Fruit fly (Drosophila melanogaster) whole organism, embryonic: Measurements from ENCODE around the gene CG43338.

Source experiments
- Aef1 ChIP-seq: fragments of 200-800 bp; sonication (Bioruptor generic); IDR thresholded peaks from 3 replicates; pipeline ENCODE4 v1.3.6; 2022; ENCODE audit warnings: missing biosample characterization, missing genetic modification characterization
- BEAF-32 ChIP-seq: fragments of 200-800 bp; sonication (Bioruptor generic); optimal IDR thresholded peaks from 3 replicates; lab custom pipeline; 2017; ENCODE audit warnings: missing biosample characterization, missing genetic modification characterization, mild to moderate bottlenecking, moderate library complexity, missing genetic modification reagents
- CG10366 ChIP-seq: fragments of 200-800 bp; sonication (Bioruptor generic); IDR thresholded peaks from 2 replicates; pipeline ENCODE4 v1.3.6; 2022; ENCODE audit warnings: missing biosample characterization, missing genetic modification characterization
- CG11085 ChIP-seq: fragments of 200-800 bp; sonication (Bioruptor generic); IDR thresholded peaks from 2 replicates; pipeline ENCODE4 v1.3.6; 2022; ENCODE audit warnings: missing biosample characterization, missing genetic modification characterization
- CG11560 ChIP-seq: fragments of 200-800 bp; sonication (Bioruptor generic); IDR thresholded peaks from 3 replicates; pipeline ENCODE4 v1.3.6; 2022; ENCODE audit warnings: missing biosample characterization, missing genetic modification characterization
- CG12236 ChIP-seq: fragments of 200-800 bp; sonication (Bioruptor generic); optimal IDR thresholded peaks from 2 replicates; lab custom pipeline; 2016; ENCODE audit warnings: missing biosample characterization, missing genetic modification characterization
- CG13287 ChIP-seq: fragments of 200-800 bp; sonication (Bioruptor generic); IDR thresholded peaks from 2 replicates; pipeline ENCODE4 v1.3.6; 2022; ENCODE audit warnings: missing biosample characterization, missing genetic modification characterization; ENCODE audit not compliant: partially characterized antibody
- CG14667 ChIP-seq: fragments of 200-800 bp; sonication (Bioruptor generic); IDR thresholded peaks from 2 replicates; pipeline ENCODE4 v1.3.6; 2022; ENCODE audit warnings: missing biosample characterization, missing genetic modification characterization
- CG16815 ChIP-seq: fragments of 200-800 bp; sonication (Bioruptor generic); optimal IDR thresholded peaks from 3 replicates; lab custom pipeline; 2017; ENCODE audit warnings: missing biosample characterization, mild to moderate bottlenecking, missing genetic modification characterization
- CG17912 ChIP-seq: fragments of 200-800 bp; sonication (Bioruptor generic); optimal IDR thresholded peaks from 2 replicates; lab custom pipeline; 2018; ENCODE audit warnings: missing biosample characterization, mild to moderate bottlenecking, missing genetic modification characterization
- CG18262 ChIP-seq: fragments of 200-800 bp; optimal IDR thresholded peaks from 3 replicates; lab custom pipeline; 2019; ENCODE audit warnings: missing biosample characterization, mild to moderate bottlenecking, missing genetic modification characterization, moderate library complexity
- CG2116 ChIP-seq: fragments of 200-800 bp; sonication (Bioruptor generic); optimal IDR thresholded peaks from 3 replicates; lab custom pipeline; 2018; ENCODE audit warnings: missing biosample characterization, mild to moderate bottlenecking, missing genetic modification characterization
- CG33557 ChIP-seq: fragments of 200-800 bp; sonication (Bioruptor generic); optimal IDR thresholded peaks from 2 replicates; lab custom pipeline; 2019; ENCODE audit warnings: missing biosample characterization, mild to moderate bottlenecking, missing genetic modification characterization, moderate library complexity
- CG3407 ChIP-seq: fragments of 200-800 bp; sonication (Bioruptor generic); optimal IDR thresholded peaks from 2 replicates; lab custom pipeline; 2018; ENCODE audit warnings: missing biosample characterization, mild to moderate bottlenecking, missing genetic modification characterization
- CG3838 ChIP-seq: fragments of 200-800 bp; sonication (Bioruptor generic); optimal IDR thresholded peaks from 3 replicates; lab custom pipeline; 2016; ENCODE audit warnings: missing biosample characterization, missing genetic modification characterization
- CG43689 ChIP-seq: fragments of 200-800 bp; sonication (Bioruptor generic); IDR thresholded peaks from 2 replicates; pipeline ENCODE4 v1.3.6; 2022; ENCODE audit warnings: missing biosample characterization, missing genetic modification characterization
- CG7786 ChIP-seq: fragments of 200-800 bp; sonication (Bioruptor generic); optimal IDR thresholded peaks from 2 replicates; lab custom pipeline; 2016; ENCODE audit warnings: missing biosample characterization, missing genetic modification characterization
- Camta ChIP-seq: fragments of 200-800 bp; sonication (Bioruptor generic); optimal IDR thresholded peaks from 2 replicates; lab custom pipeline; 2016; ENCODE audit warnings: missing biosample characterization, missing genetic modification characterization
- D ChIP-seq, 2 experiments: fragments of 200-800 bp in 1 of 2; fragments of >200 bp in 1 of 2; sonication (Bioruptor generic) in 1 of 2; optimal IDR thresholded peaks; 2 replicates in 1 of 2; 3 replicates in 1 of 2; lab custom pipeline; 2017; ENCODE audit warnings: mild to moderate bottlenecking in 1 of 2, missing biosample characterization in 1 of 2, missing genetic modification characterization in 1 of 2, missing genetic modification reagents in 1 of 2
- Drgx ChIP-seq: fragments of 200-800 bp; sonication (Bioruptor generic); IDR thresholded peaks from 2 replicates; pipeline ENCODE4 v1.3.6; 2022; ENCODE audit warnings: missing biosample characterization, missing genetic modification characterization
- H2.0 ChIP-seq: fragments of 200-800 bp; sonication (Bioruptor generic); IDR thresholded peaks from 2 replicates; pipeline ENCODE4 v1.3.6; 2022; ENCODE audit warnings: missing biosample characterization, missing genetic modification characterization
- Hmr ChIP-seq: fragments of 200-800 bp; sonication (Bioruptor generic); optimal IDR thresholded peaks from 3 replicates; lab custom pipeline; 2017; ENCODE audit warnings: mild to moderate bottlenecking, missing biosample characterization, missing genetic modification reagents, missing genetic modification characterization
- Hr3 ChIP-seq: fragments of 200-800 bp; sonication (Bioruptor generic); optimal IDR thresholded peaks from 3 replicates; lab custom pipeline; 2016; ENCODE audit warnings: missing biosample characterization, missing genetic modification characterization
- Oaz ChIP-seq: fragments of 200-800 bp; sonication (Bioruptor generic); IDR thresholded peaks from 2 replicates; pipeline ENCODE4 v1.3.6; 2022; ENCODE audit warnings: missing biosample characterization, missing genetic modification characterization
- Pdp1 ChIP-seq, 2 experiments: fragments of 200-800 bp; sonication (Bioruptor generic); optimal IDR thresholded peaks; 3 replicates each; lab custom pipeline; 2016; ENCODE audit warnings: missing biosample characterization in 2 of 2, missing genetic modification characterization in 2 of 2, mild to moderate bottlenecking in 1 of 2, moderate library complexity in 1 of 2
- Sin3A ChIP-seq: fragments of >200 bp; optimal IDR thresholded peaks from 2 replicates; lab custom pipeline; 2018
- Sry-δ ChIP-seq: fragments of 200-800 bp; sonication (Bioruptor generic); optimal IDR thresholded peaks from 2 replicates; lab custom pipeline; 2016; ENCODE audit warnings: missing biosample characterization, missing genetic modification characterization
- aop ChIP-seq: fragments of 200-800 bp; sonication (Bioruptor generic); IDR thresholded peaks from 2 replicates; pipeline ENCODE4 v1.3.6; 2022; ENCODE audit warnings: missing biosample characterization, missing genetic modification characterization
- ap ChIP-seq: fragments of 200-800 bp; sonication (Bioruptor generic); IDR thresholded peaks from 2 replicates; pipeline ENCODE4 v1.3.6; 2022; ENCODE audit warnings: missing biosample characterization, missing genetic modification characterization
- ato ChIP-seq: fragments of 200-800 bp; sonication (Bioruptor generic); IDR thresholded peaks from 2 replicates; pipeline ENCODE4 v1.3.6; 2022; ENCODE audit warnings: missing biosample characterization, missing genetic modification characterization; ENCODE audit not compliant: partially characterized antibody
- cad ChIP-seq: fragments of >200 bp; optimal IDR thresholded peaks from 2 replicates; lab custom pipeline; 2017; ENCODE audit warnings: missing biosample characterization, missing genetic modification characterization
- chif ChIP-seq, 2 experiments: fragments of 200-800 bp; sonication (Bioruptor generic); optimal IDR thresholded peaks; 3 replicates each; lab custom pipeline; 2016; ENCODE audit warnings: missing biosample characterization in 2 of 2, missing genetic modification characterization in 2 of 2
- chm ChIP-seq: fragments of 200-800 bp; sonication (Bioruptor generic); IDR thresholded peaks from 2 replicates; pipeline ENCODE4 v1.3.6; 2022; ENCODE audit warnings: missing biosample characterization, missing genetic modification characterization
- gro ChIP-seq: fragments of 200-800 bp; sonication (Bioruptor generic); optimal IDR thresholded peaks from 2 replicates; lab custom pipeline; 2016; ENCODE audit warnings: missing biosample characterization, missing genetic modification characterization
- ham ChIP-seq: fragments of 200-800 bp; sonication (Bioruptor generic); IDR thresholded peaks from 2 replicates; pipeline ENCODE4 v1.3.6; 2022; ENCODE audit warnings: missing biosample characterization, missing genetic modification characterization
- hb ChIP-seq: fragments of 200-800 bp; sonication (Bioruptor generic); IDR thresholded peaks from 3 replicates; pipeline ENCODE4 v1.3.6; 2022; ENCODE audit warnings: missing biosample characterization, missing genetic modification characterization; ENCODE audit not compliant: partially characterized antibody
- hbn ChIP-seq: fragments of 200-800 bp; sonication (Bioruptor generic); IDR thresholded peaks from 2 replicates; pipeline ENCODE4 v1.3.6; 2022; ENCODE audit warnings: missing biosample characterization, missing genetic modification characterization; ENCODE audit not compliant: partially characterized antibody
- inv ChIP-seq: fragments of 200-800 bp; sonication (Bioruptor generic); IDR thresholded peaks from 2 replicates; pipeline ENCODE4 v1.3.6; 2022; ENCODE audit warnings: missing biosample characterization, missing genetic modification characterization; ENCODE audit not compliant: partially characterized antibody
- jing ChIP-seq: fragments of 200-800 bp; sonication (Bioruptor generic); optimal IDR thresholded peaks from 2 replicates; lab custom pipeline; 2018; ENCODE audit warnings: missing biosample characterization, mild to moderate bottlenecking, missing genetic modification characterization
- jumu ChIP-seq: fragments of 200-800 bp; sonication (Bioruptor generic); optimal IDR thresholded peaks from 3 replicates; lab custom pipeline; 2016; ENCODE audit warnings: missing biosample characterization, missing genetic modification characterization
- org-1 ChIP-seq: fragments of 200-800 bp; sonication (Bioruptor generic); optimal IDR thresholded peaks from 2 replicates; lab custom pipeline; 2017; ENCODE audit warnings: missing biosample characterization, missing genetic modification characterization
- repo ChIP-seq: fragments of 200-800 bp; sonication (Bioruptor generic); optimal IDR thresholded peaks from 2 replicates; lab custom pipeline; 2016; ENCODE audit warnings: missing biosample characterization, missing genetic modification characterization
- ro ChIP-seq: fragments of 200-800 bp; sonication (Bioruptor generic); IDR thresholded peaks from 2 replicates; pipeline ENCODE4 v1.3.6; 2022; ENCODE audit warnings: missing biosample characterization, missing genetic modification characterization
- salm ChIP-seq: fragments of 200-800 bp; sonication (Bioruptor generic); optimal IDR thresholded peaks from 2 replicates; lab custom pipeline; 2018; ENCODE audit warnings: missing biosample characterization, mild to moderate bottlenecking, missing genetic modification characterization
- sc ChIP-seq, 3 experiments: fragments of >200 bp in 2 of 3; fragments of 200-800 bp in 1 of 3; sonication (Bioruptor generic) in 1 of 3; optimal IDR thresholded peaks; 2 replicates in 2 of 3; 3 replicates in 1 of 3; lab custom pipeline; 2017; ENCODE audit warnings: mild to moderate bottlenecking in 1 of 3, missing biosample characterization in 1 of 3, missing genetic modification characterization in 1 of 3, missing genetic modification reagents in 1 of 3
- schlank ChIP-seq: fragments of 200-800 bp; sonication (Bioruptor generic); optimal IDR thresholded peaks from 2 replicates; lab custom pipeline; 2018; ENCODE audit warnings: missing biosample characterization, mild to moderate bottlenecking, missing genetic modification characterization
- so ChIP-seq: fragments of 200-800 bp; sonication (Bioruptor generic); IDR thresholded peaks from 3 replicates; pipeline ENCODE4 v1.3.6; 2022; ENCODE audit warnings: missing biosample characterization, missing genetic modification characterization
- tap ChIP-seq: fragments of 200-800 bp; optimal IDR thresholded peaks from 3 replicates; lab custom pipeline; 2019; ENCODE audit warnings: missing biosample characterization, mild to moderate bottlenecking, missing genetic modification characterization, moderate library complexity
- trh ChIP-seq: fragments of 200-800 bp; sonication (Bioruptor generic); optimal IDR thresholded peaks from 2 replicates; lab custom pipeline; 2016; ENCODE audit warnings: missing biosample characterization, missing genetic modification characterization

The CG43338 gene

DNA sequence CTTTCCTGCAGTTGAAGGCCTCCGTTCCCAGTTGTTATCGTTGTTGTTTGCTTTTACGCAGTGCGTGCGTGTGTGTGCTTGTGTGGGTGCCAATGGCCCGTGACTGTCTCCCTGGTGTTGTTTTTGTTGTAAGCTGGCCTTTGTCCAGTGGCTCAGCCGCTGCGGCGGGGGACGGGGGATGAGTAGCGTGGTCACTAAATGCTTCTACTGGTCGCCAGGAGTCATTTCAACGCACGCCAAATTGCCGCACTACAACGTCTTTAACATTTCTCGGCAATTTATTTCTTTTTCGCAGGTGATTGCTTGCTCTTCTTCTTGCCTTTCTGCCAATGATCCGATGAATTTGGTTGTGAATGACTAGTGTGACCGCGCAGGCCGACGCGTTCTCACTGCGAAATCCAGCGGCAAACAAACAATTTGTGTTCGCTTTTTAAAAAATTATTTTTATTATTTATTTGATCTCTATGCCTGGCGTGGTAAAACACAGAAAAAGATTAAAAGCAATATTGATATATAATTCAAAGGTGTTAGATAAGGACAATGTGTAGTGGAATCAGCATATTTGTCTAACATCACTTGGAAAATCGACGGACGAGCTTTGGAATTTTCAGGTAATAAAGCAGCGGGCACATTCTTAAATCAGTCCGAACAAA is 37.3 kb upstream of the CG43338 start, which contains the start of the genes Faf2 and Grip71 (continued):
- no peak for TF ChIP-seq D (optimal IDR thresholded peaks at IDR 0.05; lab: Kevin White, UChicago)
- TF ChIP-seq D (GFP tag; optimal IDR thresholded peaks at IDR 0.05; lab: Kevin White, UChicago): peak; percentile 80
- TF ChIP-seq gro: peak; percentile 65
- peak; percentile 85 for TF ChIP-seq CG11560 (tag; lab: Robert Waterston, UW)
- peak; percentile 89 for TF ChIP-seq Oaz (GFP tag; lab: Robert Waterston, UW)
- peak; percentile 80 for TF ChIP-seq CG3407 (GFP tag; lab: Kevin White, UChicago)
- peak; percentile 59 for TF ChIP-seq repo (GFP tag; lab: Kevin White, UChicago)
- peak; percentile 85 for TF ChIP-seq ro (GFP tag; lab: Robert Waterston, UW)
- TF ChIP-seq cad (GFP tag; lab: Kevin White, UChicago): no peak
- TF ChIP-seq CG43689 (GFP tag; lab: Robert Waterston, UW): peak; percentile 74
- TF ChIP-seq CG33557 (GFP tag; lab: Kevin White, UChicago): peak; percentile 66
- peak; percentile 93 for TF ChIP-seq ap (GFP tag; lab: Robert Waterston, UW)
- TF ChIP-seq aop (GFP tag; lab: Robert Waterston, UW): peak; percentile 79
- peak; percentile 52 for TF ChIP-seq CG13287 (GFP tag; lab: Robert Waterston, UW)
- peak; percentile 94 for TF ChIP-seq Sin3A (lab: Kevin White, UChicago)
- TF ChIP-seq tap: peak; percentile 81
- TF ChIP-seq CG16815 (GFP tag; lab: Kevin White, UChicago): peak; percentile 95
- peak; percentile 63 for TF ChIP-seq salm (tag; lab: Kevin White, UChicago)
- TF ChIP-seq Sry-δ (GFP tag; lab: Kevin White, UChicago): peak; percentile 60
- peak; percentile 88 for TF ChIP-seq Hmr (GFP tag; lab: Kevin White, UChicago)
- no peak for TF ChIP-seq ato (GFP tag; lab: Robert Waterston, UW)
- peak; percentile 87 for TF ChIP-seq CG18262 (tag; lab: Kevin White, UChicago)
- TF ChIP-seq CG7786 (GFP tag; lab: Kevin White, UChicago): peak; percentile 78
- peak; percentile 86 for TF ChIP-seq chm (GFP tag; lab: Robert Waterston, UW)
- TF ChIP-seq inv: no peak; the same call in 1 of the 2 replicates
- peak; percentile 82 for TF ChIP-seq ham (GFP tag; lab: Robert Waterston, UW)
- TF ChIP-seq CG14667: peak; percentile 95
- TF ChIP-seq CG12236: no peak
- TF ChIP-seq CG11085 (GFP tag; lab: Robert Waterston, UW): peak; percentile 95
- peak; percentile 32; the same call in 1 of the 2 replicates for TF ChIP-seq hbn (GFP tag; lab: Robert Waterston, UW)
- TF ChIP-seq CG3838 (GFP tag; lab: Kevin White, UChicago): peak; percentile 71
- peak; percentile 85 for TF ChIP-seq jing (GFP tag; lab: Kevin White, UChicago)
- TF ChIP-seq hb (GFP tag; lab: Robert Waterston, UW): peak; percentile 53; the same call in 1 of the 3 replicates
- peak; percentile 76 to 91 for TF ChIP-seq chif (GFP tag; optimal IDR thresholded peaks at IDR 0.05; lab: Kevin White, UChicago)
- TF ChIP-seq Aef1 (GFP tag; lab: Robert Waterston, UW): peak; percentile 96
- peak; percentile 93 for TF ChIP-seq Hr3 (GFP tag; lab: Kevin White, UChicago)
- TF ChIP-seq jumu (GFP tag; lab: Kevin White, UChicago): peak; percentile 80
- TF ChIP-seq sc (optimal IDR thresholded peaks at IDR 0.05; lab: Kevin White, UChicago): no peak
- TF ChIP-seq sc (GFP tag; optimal IDR thresholded peaks at IDR 0.05; lab: Kevin White, UChicago): peak; percentile 67
- TF ChIP-seq Drgx (GFP tag; lab: Robert Waterston, UW): peak; percentile 85
- TF ChIP-seq schlank (tag; lab: Kevin White, UChicago): peak; percentile 44
- peak; percentile 77 for TF ChIP-seq CG2116 (GFP tag; lab: Kevin White, UChicago)
- TF ChIP-seq CG17912 (GFP tag; lab: Kevin White, UChicago): peak; percentile 62
- TF ChIP-seq so (GFP tag; lab: Robert Waterston, UW): peak; percentile 88
- peak; percentile 76 for TF ChIP-seq Camta
- TF ChIP-seq trh (GFP tag; lab: Kevin White, UChicago): peak; percentile 85
- TF ChIP-seq Pdp1 (GFP tag; optimal IDR thresholded peaks at IDR 0.05; lab: Kevin White, UChicago): peak; percentile 90 to 93
- TF ChIP-seq BEAF-32: peak; percentile 79
- peak; percentile 94 for TF ChIP-seq CG10366
- TF ChIP-seq H2.0 (GFP tag; lab: Robert Waterston, UW): peak; percentile 91
- peak; percentile 71 for TF ChIP-seq org-1 (GFP tag; lab: Kevin White, UChicago)
